Worm (Caenorhabditis elegans): ENCODE measurements around the gene Y69E1A.1.
A peak's percentile ranks its signal among the peaks of the same experiment; 100 is the strongest.

ce11 chrIV:10975968-10976367 is 27.3 kb upstream of the Y69E1A.1 start:
- TF ChIP-seq unc-62 (GFP tag; optimal IDR thresholded peaks at IDR 0.05 in 1 of 2) (no peak), unc-62 (tag; optimal IDR thresholded peaks at IDR 0.05) (no peak), nhr-11 (tag; optimal IDR thresholded peaks at IDR 0.05) (no peak), tra-1 (GFP tag; IDR thresholded peaks at IDR 0.05) (0 out of 2 replicates have a peak, but pooled peaks have one; percentile 51), nhr-6 (tag; optimal IDR thresholded peaks at IDR 0.05) (peak; percentile 19), pha-4 (GFP tag; IDR thresholded peaks at IDR 0.05) (no peak), pha-4 (tag; optimal IDR thresholded peaks at IDR 0.05) (no peak), dmd-9 (GFP tag; IDR thresholded peaks at IDR 0.05) (no peak)
